Fruit fly (Drosophila melanogaster) whole organism, embryonic: ENCODE measurements around the gene gro.
A peak's percentile ranks its signal among the peaks of the same experiment; 100 is the strongest.

Experiments
- Bgb ChIP-seq: fragments of 200-800 bp; sonication (Bioruptor generic); IDR thresholded peaks from 2 replicates; pipeline ENCODE4 v1.3.6; 2022; ENCODE audit warnings: missing biosample characterization, missing genetic modification characterization; ENCODE audit not compliant: partially characterized antibody
- CG10431 ChIP-seq: fragments of 200-800 bp; sonication (Bioruptor generic); optimal IDR thresholded peaks from 3 replicates; lab custom pipeline; 2018; ENCODE audit warnings: missing biosample characterization, mild to moderate bottlenecking, missing genetic modification characterization
- CG11723 ChIP-seq: fragments of 200-800 bp; sonication (Bioruptor generic); optimal IDR thresholded peaks from 2 replicates; lab custom pipeline; 2017; ENCODE audit warnings: missing biosample characterization, mild to moderate bottlenecking, missing genetic modification characterization
- CG12744 ChIP-seq: fragments of 200-800 bp; sonication (Bioruptor generic); optimal IDR thresholded peaks from 2 replicates; lab custom pipeline; 2016; ENCODE audit warnings: missing biosample characterization, missing genetic modification characterization
- CG12942 ChIP-seq: fragments of 200-800 bp; sonication (Bioruptor generic); optimal IDR thresholded peaks from 3 replicates; lab custom pipeline; 2016; ENCODE audit warnings: missing biosample characterization, missing genetic modification characterization
- CG15696 ChIP-seq: fragments of 200-800 bp; sonication (Bioruptor generic); optimal IDR thresholded peaks from 2 replicates; lab custom pipeline; 2019; ENCODE audit warnings: missing biosample characterization, mild to moderate bottlenecking, missing genetic modification characterization, moderate library complexity
- CG1602 ChIP-seq: fragments of 200-800 bp; sonication (Bioruptor generic); optimal IDR thresholded peaks from 3 replicates; lab custom pipeline; 2016; ENCODE audit warnings: missing biosample characterization, missing genetic modification characterization
- CG1603 ChIP-seq: fragments of 200-800 bp; sonication (Bioruptor generic); optimal IDR thresholded peaks from 2 replicates; lab custom pipeline; 2019; ENCODE audit warnings: missing biosample characterization, mild to moderate bottlenecking, missing genetic modification characterization, moderate library complexity
- CG16813 ChIP-seq: fragments of 200-800 bp; sonication (Bioruptor generic); IDR thresholded peaks from 3 replicates; pipeline ENCODE4 v1.3.6; 2022; ENCODE audit warnings: missing biosample characterization, missing genetic modification characterization; ENCODE audit not compliant: partially characterized antibody
- CG17612 ChIP-seq: fragments of 200-800 bp; sonication (Bioruptor generic); IDR thresholded peaks from 2 replicates; pipeline ENCODE4 v1.3.6; 2022; ENCODE audit warnings: missing biosample characterization, missing genetic modification characterization
- CG17802 ChIP-seq: fragments of 200-800 bp; sonication (Bioruptor generic); optimal IDR thresholded peaks from 2 replicates; lab custom pipeline; 2018; ENCODE audit warnings: missing biosample characterization, mild to moderate bottlenecking, missing genetic modification characterization, moderate library complexity
- CG2889 ChIP-seq: fragments of 200-800 bp; sonication (Bioruptor generic); IDR thresholded peaks from 3 replicates; pipeline ENCODE4 v1.3.6; 2022; ENCODE audit warnings: missing biosample characterization, missing genetic modification characterization
- CG42726 ChIP-seq: fragments of 200-800 bp; sonication (Bioruptor generic); IDR thresholded peaks from 2 replicates; pipeline ENCODE4 v1.3.6; 2022; ENCODE audit warnings: missing biosample characterization, missing genetic modification characterization; ENCODE audit not compliant: partially characterized antibody
- CG6272 ChIP-seq: fragments of 200-800 bp; sonication (Bioruptor generic); IDR thresholded peaks from 2 replicates; pipeline ENCODE4 v1.3.6; 2022; ENCODE audit warnings: missing biosample characterization, missing genetic modification characterization
- CG6791 ChIP-seq: fragments of 200-800 bp; sonication (Bioruptor generic); IDR thresholded peaks from 3 replicates; pipeline ENCODE4 v1.3.6; 2022; ENCODE audit warnings: missing biosample characterization, missing genetic modification characterization; ENCODE audit not compliant: partially characterized antibody
- CG7357 ChIP-seq: fragments of 200-800 bp; sonication (Bioruptor generic); IDR thresholded peaks from 3 replicates; pipeline ENCODE4 v1.3.6; 2022; ENCODE audit warnings: missing biosample characterization, missing genetic modification characterization
- D19A ChIP-seq: fragments of 200-800 bp; optimal IDR thresholded peaks from 3 replicates; lab custom pipeline; 2019; ENCODE audit warnings: missing biosample characterization, mild to moderate bottlenecking, missing genetic modification characterization, moderate library complexity
- Dbx ChIP-seq: fragments of 200-800 bp; sonication (Bioruptor generic); IDR thresholded peaks from 3 replicates; pipeline ENCODE4 v1.3.6; 2022; ENCODE audit warnings: missing biosample characterization, missing genetic modification characterization
- Doc3 ChIP-seq: fragments of 200-800 bp; sonication (Bioruptor generic); IDR thresholded peaks from 3 replicates; pipeline ENCODE4 v1.3.6; 2022; ENCODE audit warnings: missing biosample characterization, missing genetic modification characterization; ENCODE audit not compliant: partially characterized antibody
- ERR ChIP-seq: fragments of 200-800 bp; sonication (Bioruptor generic); optimal IDR thresholded peaks from 2 replicates; lab custom pipeline; 2016; ENCODE audit warnings: missing biosample characterization, missing genetic modification characterization
- GATAe ChIP-seq: fragments of 200-800 bp; sonication (Bioruptor generic); conservative IDR thresholded peaks from 2 replicates; pipeline ENCODE4 v1.3.6; 2022; ENCODE audit warnings: missing biosample characterization, missing genetic modification characterization
- HLH54F ChIP-seq: fragments of 200-800 bp; sonication (Bioruptor generic); optimal IDR thresholded peaks from 3 replicates; lab custom pipeline; 2016; ENCODE audit warnings: missing biosample characterization, missing genetic modification characterization
- Hmr ChIP-seq: fragments of 200-800 bp; sonication (Bioruptor generic); optimal IDR thresholded peaks from 3 replicates; lab custom pipeline; 2017; ENCODE audit warnings: mild to moderate bottlenecking, missing biosample characterization, missing genetic modification reagents, missing genetic modification characterization
- Hr51 ChIP-seq, 2 experiments: fragments of 200-800 bp; sonication (Bioruptor generic); optimal IDR thresholded peaks; 2 replicates in 1 of 2; 3 replicates in 1 of 2; lab custom pipeline; 2016 to 2018; ENCODE audit warnings: missing biosample characterization in 2 of 2, missing genetic modification characterization in 2 of 2, mild to moderate bottlenecking in 1 of 2, moderate library complexity in 1 of 2
- Six4 ChIP-seq: fragments of 200-800 bp; sonication (Bioruptor generic); optimal IDR thresholded peaks from 2 replicates; lab custom pipeline; 2016; ENCODE audit warnings: missing biosample characterization, missing genetic modification characterization
- Sox102F ChIP-seq: fragments of 200-800 bp; sonication (Bioruptor generic); optimal IDR thresholded peaks from 2 replicates; lab custom pipeline; 2018; ENCODE audit warnings: missing biosample characterization, mild to moderate bottlenecking, missing genetic modification characterization, moderate library complexity
- Stat92E ChIP-seq, 3 experiments: fragments of >200 bp in 2 of 3; fragments of 200-800 bp in 1 of 3; sonication (Bioruptor generic) in 1 of 3; optimal IDR thresholded peaks; 2 replicates each; lab custom pipeline; 2017 to 2019; ENCODE audit warnings: missing biosample characterization in 3 of 3, missing genetic modification characterization in 3 of 3, mild to moderate bottlenecking in 1 of 3, moderate library complexity in 1 of 3
- abd-A ChIP-seq: fragments of 200-800 bp; sonication (Bioruptor generic); optimal IDR thresholded peaks from 3 replicates; lab custom pipeline; 2019; ENCODE audit warnings: missing biosample characterization, mild to moderate bottlenecking, missing genetic modification characterization, moderate library complexity
- caup ChIP-seq: fragments of 200-800 bp; sonication (Bioruptor generic); optimal IDR thresholded peaks from 3 replicates; lab custom pipeline; 2017; ENCODE audit warnings: missing biosample characterization, mild to moderate bottlenecking, missing genetic modification characterization, moderate library complexity; ENCODE audit not compliant: severe bottlenecking
- dpn ChIP-seq, 2 experiments: fragments of 200-800 bp; sonication (Bioruptor generic); optimal IDR thresholded peaks; 3 replicates each; lab custom pipeline; 2016; ENCODE audit warnings: missing biosample characterization in 2 of 2, missing genetic modification characterization in 2 of 2
- eyg ChIP-seq: fragments of 200-800 bp; sonication (Bioruptor generic); optimal IDR thresholded peaks from 3 replicates; lab custom pipeline; 2016; ENCODE audit warnings: missing biosample characterization, missing genetic modification characterization
- fd3F ChIP-seq: fragments of 200-800 bp; sonication (Bioruptor generic); optimal IDR thresholded peaks from 2 replicates; lab custom pipeline; 2018; ENCODE audit warnings: missing biosample characterization, mild to moderate bottlenecking, missing genetic modification characterization, moderate library complexity
- gcm ChIP-seq: fragments of 200-800 bp; sonication (Bioruptor generic); optimal IDR thresholded peaks from 2 replicates; lab custom pipeline; 2019; ENCODE audit warnings: missing biosample characterization, mild to moderate bottlenecking, missing genetic modification characterization, moderate library complexity
- grn ChIP-seq: fragments of 200-800 bp; sonication (Bioruptor generic); optimal IDR thresholded peaks from 3 replicates; lab custom pipeline; 2017; ENCODE audit warnings: missing biosample characterization, missing genetic modification characterization
- hth ChIP-seq: fragments of >200 bp; optimal IDR thresholded peaks from 2 replicates; lab custom pipeline; 2017; ENCODE audit warnings: inconsistent platforms
- mirr ChIP-seq: fragments of 200-800 bp; sonication (Bioruptor generic); optimal IDR thresholded peaks from 3 replicates; lab custom pipeline; 2018; ENCODE audit warnings: missing biosample characterization, mild to moderate bottlenecking, missing genetic modification characterization
- nerfin-2 ChIP-seq: fragments of 200-800 bp; sonication (Bioruptor generic); IDR thresholded peaks from 2 replicates; pipeline ENCODE4 v1.3.6; 2022; ENCODE audit warnings: missing biosample characterization, missing genetic modification characterization; ENCODE audit not compliant: partially characterized antibody
- pfk ChIP-seq: fragments of 200-800 bp; sonication (Bioruptor generic); optimal IDR thresholded peaks from 2 replicates; lab custom pipeline; 2018; ENCODE audit warnings: missing biosample characterization, mild to moderate bottlenecking, missing genetic modification characterization, moderate library complexity
- phol ChIP-seq: fragments of 200-800 bp; sonication (Bioruptor generic); optimal IDR thresholded peaks from 3 replicates; lab custom pipeline; 2018; ENCODE audit warnings: missing biosample characterization, mild to moderate bottlenecking, missing genetic modification characterization, moderate library complexity
- pros ChIP-seq: fragments of 200-800 bp; sonication (Bioruptor generic); optimal IDR thresholded peaks from 3 replicates; lab custom pipeline; 2019; ENCODE audit warnings: missing biosample characterization, mild to moderate bottlenecking, missing genetic modification characterization, moderate library complexity
- psq ChIP-seq: fragments of 200-800 bp; sonication (Bioruptor generic); optimal IDR thresholded peaks from 2 replicates; lab custom pipeline; 2017; ENCODE audit warnings: missing biosample characterization, missing genetic modification characterization
- pum ChIP-seq: fragments of 200-800 bp; sonication (Bioruptor generic); optimal IDR thresholded peaks from 2 replicates; lab custom pipeline; 2016; ENCODE audit warnings: missing biosample characterization, missing genetic modification characterization
- rib ChIP-seq: fragments of 200-800 bp; sonication (Bioruptor generic); IDR thresholded peaks from 2 replicates; pipeline ENCODE4 v1.3.6; 2022; ENCODE audit warnings: missing biosample characterization, missing genetic modification characterization
- sd ChIP-seq: fragments of 200-800 bp; sonication (Bioruptor generic); optimal IDR thresholded peaks from 3 replicates; lab custom pipeline; 2018; ENCODE audit warnings: missing biosample characterization, mild to moderate bottlenecking, missing genetic modification characterization, moderate library complexity
- sr ChIP-seq: fragments of 200-800 bp; sonication (Bioruptor generic); IDR thresholded peaks from 3 replicates; pipeline ENCODE4 v1.3.6; 2022; ENCODE audit warnings: missing biosample characterization, missing genetic modification characterization
- stc ChIP-seq: fragments of 200-800 bp; sonication (Bioruptor generic); IDR thresholded peaks from 2 replicates; pipeline ENCODE4 v1.3.6; 2022; ENCODE audit warnings: missing biosample characterization, missing genetic modification characterization
- ttk ChIP-seq: fragments of 200-800 bp; sonication (Bioruptor generic); IDR thresholded peaks from 2 replicates; pipeline ENCODE4 v2.1.2; 2022; ENCODE audit warnings: missing biosample characterization, missing genetic modification characterization
- vnd ChIP-seq: fragments of 200-800 bp; sonication (Bioruptor generic); IDR thresholded peaks from 3 replicates; pipeline ENCODE4 v1.3.6; 2022; ENCODE audit warnings: missing biosample characterization, missing genetic modification characterization; ENCODE audit not compliant: partially characterized antibody
- zfh2 ChIP-seq: fragments of 200-800 bp; sonication (Bioruptor generic); optimal IDR thresholded peaks from 2 replicates; lab custom pipeline; 2016; ENCODE audit warnings: missing biosample characterization, missing genetic modification characterization

The gro gene

dm6 chr3R:26059195-26059594 is 17.7 kb downstream of the gro start, which contains the start of the genes RpL34a and Trmt61 (continued):
- TF ChIP-seq nerfin-2 = peak; percentile 67
- peak; percentile 84; the same call in 2 of the 3 replicates for TF ChIP-seq Doc3 (GFP tag; lab: Robert Waterston, UW)
- peak; percentile 68 to 85 for TF ChIP-seq dpn (GFP tag; optimal IDR thresholded peaks at IDR 0.05; lab: Kevin White, UChicago)
- TF ChIP-seq D19A = peak; percentile 67
- TF ChIP-seq caup = peak; percentile 95
- TF ChIP-seq Sox102F (GFP tag; lab: Kevin White, UChicago) = peak; percentile 70
- TF ChIP-seq abd-A (tag; lab: Kevin White, UChicago) = no peak
- peak; percentile 37 for TF ChIP-seq pros (GFP tag; lab: Kevin White, UChicago)
- no peak for TF ChIP-seq sd (tag; lab: Kevin White, UChicago)
- peak; percentile 57 for TF ChIP-seq CG17612 (GFP tag; lab: Robert Waterston, UW)
- 0 out of 3 replicates have a peak, but pooled peaks have one; percentile 24 for TF ChIP-seq CG7357 (GFP tag; lab: Robert Waterston, UW)
- TF ChIP-seq CG17802 = peak; percentile 60
- peak; percentile 75 for TF ChIP-seq CG6791 (GFP tag; lab: Robert Waterston, UW)
- peak; percentile 49 for TF ChIP-seq CG1602
- peak; percentile 81 for TF ChIP-seq Six4 (GFP tag; lab: Kevin White, UChicago)
- TF ChIP-seq gcm (GFP tag; lab: Kevin White, UChicago) = peak; percentile 93
- TF ChIP-seq CG12744 (GFP tag; lab: Kevin White, UChicago) = peak; percentile 53
- TF ChIP-seq phol (tag; lab: Kevin White, UChicago) = peak; percentile 90
- peak; percentile 85 for TF ChIP-seq CG1603 (tag; lab: Kevin White, UChicago)
- TF ChIP-seq pum (GFP tag; lab: Kevin White, UChicago) = peak; percentile 69
- TF ChIP-seq ttk = peak; percentile 59; the same call in 1 of the 2 replicates
- TF ChIP-seq Dbx (GFP tag; lab: Robert Waterston, UW) = peak; percentile 84
- TF ChIP-seq Hmr (GFP tag; lab: Kevin White, UChicago) = peak; percentile 94
- TF ChIP-seq GATAe (GFP tag; lab: Robert Waterston, UW) = peak; percentile 54
- TF ChIP-seq CG12942 (GFP tag; lab: Kevin White, UChicago) = peak; percentile 67
- peak; percentile 83 for TF ChIP-seq CG10431
- peak; percentile 84 for TF ChIP-seq vnd
- TF ChIP-seq eyg = peak; percentile 86
- TF ChIP-seq ERR (GFP tag; lab: Kevin White, UChicago) = peak; percentile 27
- TF ChIP-seq CG15696 (tag; lab: Kevin White, UChicago) = peak; percentile 68
- TF ChIP-seq mirr (GFP tag; lab: Kevin White, UChicago) = peak; percentile 92
- TF ChIP-seq rib (GFP tag; lab: Robert Waterston, UW) = no peak
- peak; percentile 79 for TF ChIP-seq Bgb (GFP tag; lab: Robert Waterston, UW)
- peak; percentile 65 for TF ChIP-seq zfh2 (GFP tag; lab: Kevin White, UChicago)
- TF ChIP-seq CG2889 (GFP tag; lab: Robert Waterston, UW) = no peak; the same call in 2 of the 3 replicates
- TF ChIP-seq hth (lab: Kevin White, UChicago) = no peak
- TF ChIP-seq HLH54F = peak; percentile 66
- peak; percentile 87 for TF ChIP-seq CG16813 (GFP tag; lab: Robert Waterston, UW)
- TF ChIP-seq psq (GFP tag; lab: Kevin White, UChicago) = peak; percentile 29
- peak; percentile 45 for TF ChIP-seq CG6272 (GFP tag; lab: Robert Waterston, UW)
- no peak for TF ChIP-seq CG42726
- peak in 1 of 3 experiments; percentile 82 for TF ChIP-seq Stat92E (GFP tag; optimal IDR thresholded peaks at IDR 0.05; lab: Kevin White, UChicago)
- peak; percentile 83 for TF ChIP-seq stc (GFP tag; lab: Robert Waterston, UW)
- TF ChIP-seq grn (GFP tag; lab: Kevin White, UChicago) = peak; percentile 54
- peak; percentile 84 for TF ChIP-seq CG11723
- 0 out of 3 replicates have a peak, but pooled peaks have one; percentile 39 for TF ChIP-seq sr (GFP tag; lab: Robert Waterston, UW)
- peak; percentile 82 for TF ChIP-seq fd3F (GFP tag; lab: Kevin White, UChicago)
- TF ChIP-seq pfk (GFP tag; lab: Kevin White, UChicago) = peak; percentile 67
- peak; percentile 76 to 86 for TF ChIP-seq Hr51 (GFP tag; optimal IDR thresholded peaks at IDR 0.05; lab: Kevin White, UChicago)
